Worm (Caenorhabditis elegans): ENCODE measurements around the gene gck-2.

DNA sequence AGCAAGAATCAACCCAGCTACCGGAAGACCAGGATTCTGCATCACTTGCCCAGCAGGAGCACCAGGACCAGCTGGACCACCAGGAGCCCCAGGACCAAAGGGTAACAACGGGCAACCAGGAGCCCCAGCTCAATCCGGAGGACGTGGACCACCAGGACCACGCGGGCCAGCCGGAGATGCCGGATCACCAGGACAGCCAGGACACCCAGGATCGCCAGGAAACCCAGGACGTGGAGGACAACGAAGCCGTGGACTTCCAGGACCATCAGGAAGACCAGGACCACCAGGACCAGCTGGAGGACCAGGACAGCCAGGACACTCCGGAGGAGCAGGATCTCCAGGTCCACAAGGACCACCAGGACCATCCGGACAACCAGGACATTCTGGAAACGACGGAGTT is 39.1 kb upstream of the gck-2 start:
- TF ChIP-seq unc-62 (GFP tag; optimal IDR thresholded peaks at IDR 0.05) (no peak), snpc-4 (tag; optimal IDR thresholded peaks at IDR 0.05) (no peak), elt-2 (tag; optimal IDR thresholded peaks at IDR 0.05) (no peak), mdl-1 (tag; optimal IDR thresholded peaks at IDR 0.05) (no peak), pha-4 (tag; optimal IDR thresholded peaks at IDR 0.05) (no peak), ceh-16 (tag; optimal IDR thresholded peaks at IDR 0.05) (no peak), ceh-28 (tag; optimal IDR thresholded peaks at IDR 0.05) (no peak), nhr-237 (tag; optimal IDR thresholded peaks at IDR 0.05) (no peak)
